Fruit fly (Drosophila melanogaster): ENCODE data around the gene CG46339.

The CG46339 gene

DNA sequence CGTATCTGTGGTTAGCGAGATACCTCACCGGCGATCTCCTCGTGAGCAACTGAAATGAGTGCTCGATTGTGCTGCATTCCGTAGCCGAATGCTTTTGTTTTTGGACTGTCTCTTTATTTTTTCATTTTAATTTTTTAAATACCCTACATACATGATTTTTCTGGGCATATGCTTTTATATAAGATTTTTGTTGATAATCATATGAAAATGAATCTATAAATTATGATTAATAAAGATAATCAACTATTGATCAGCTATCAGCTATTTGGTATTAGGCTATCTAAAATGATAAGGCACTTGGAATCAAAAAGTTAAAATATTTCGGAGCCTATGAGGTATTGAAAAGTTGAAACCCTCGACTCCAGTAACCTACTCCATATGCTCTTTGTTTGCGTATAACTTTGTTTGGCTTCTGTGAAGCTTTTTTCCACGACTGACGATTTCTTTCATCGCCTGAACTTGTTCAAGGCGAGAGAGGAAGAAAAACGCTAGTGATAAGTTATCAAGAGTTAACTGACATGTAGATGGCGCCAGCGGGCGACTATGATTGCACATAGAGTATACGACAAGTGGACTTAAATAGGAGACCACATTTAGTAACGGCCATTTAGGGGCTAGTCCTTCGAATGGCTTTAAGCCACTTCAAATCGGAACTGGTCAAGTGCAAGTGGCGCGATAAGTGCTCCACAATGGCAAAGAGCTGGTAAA is 74.4 kb downstream of the CG46339 start, which contains the start of gene CG31076 (continued):
- TF ChIP-seq CG8119 (GFP tag; IDR thresholded peaks at IDR 0.05): peak; percentile 34; the same call in 1 of the 3 replicates
- peak; percentile 53 for TF ChIP-seq CG3032 (tag; optimal IDR thresholded peaks at IDR 0.05)
- peak; percentile 64 for TF ChIP-seq CG10669 (GFP tag; optimal IDR thresholded peaks at IDR 0.05)
- TF ChIP-seq Sox14 (GFP tag; optimal IDR thresholded peaks at IDR 0.05): peak; percentile 77
- TF ChIP-seq Lpt (GFP tag; optimal IDR thresholded peaks at IDR 0.05): peak; percentile 26
- TF ChIP-seq Blimp-1 (GFP tag; optimal IDR thresholded peaks at IDR 0.05): peak; percentile 53
- TF ChIP-seq svp (GFP tag): peak; percentile 94
- TF ChIP-seq CG6163 (GFP tag; IDR thresholded peaks at IDR 0.05): no peak
- TF ChIP-seq CG8319 (GFP tag; optimal IDR thresholded peaks at IDR 0.05): peak; percentile 45
- peak; percentile 5 for TF ChIP-seq Sox15 (GFP tag; optimal IDR thresholded peaks at IDR 0.05)
- peak; percentile 50 for TF ChIP-seq Ets96B (tag; optimal IDR thresholded peaks at IDR 0.05)
- peak; percentile 43 for TF ChIP-seq pdm3 (GFP tag; optimal IDR thresholded peaks at IDR 0.05)
- peak; percentile 67 for TF ChIP-seq dsx (GFP tag; optimal IDR thresholded peaks at IDR 0.05; ENCODE audit: poor library complexity, severe bottlenecking)
- peak; percentile 54 for TF ChIP-seq Hr39 (GFP tag; optimal IDR thresholded peaks at IDR 0.05)
- peak; percentile 93 for TF ChIP-seq Eip78C (GFP tag)
- no peak for TF ChIP-seq CG4318 (GFP tag; optimal IDR thresholded peaks at IDR 0.05)
- TF ChIP-seq CG10631 (GFP tag; optimal IDR thresholded peaks at IDR 0.05): peak; percentile 32
- no peak for TF ChIP-seq CG11294 (GFP tag; IDR thresholded peaks at IDR 0.05)
- peak; percentile 47 for TF ChIP-seq spab (GFP tag; optimal IDR thresholded peaks at IDR 0.05)
- peak; percentile 36 for TF ChIP-seq OdsH (GFP tag; optimal IDR thresholded peaks at IDR 0.05)
- TF ChIP-seq fkh (GFP tag; optimal IDR thresholded peaks at IDR 0.05): peak; percentile 70
- no peak for TF ChIP-seq fd85E (GFP tag; optimal IDR thresholded peaks at IDR 0.05)
- peak; percentile 65 for TF ChIP-seq CG3919 (GFP tag; optimal IDR thresholded peaks at IDR 0.05)

- TF ChIP-seq fd59A (GFP tag; optimal IDR thresholded peaks at IDR 0.05) (no peak), Sox15 (GFP tag; optimal IDR thresholded peaks at IDR 0.05) (no peak), CG16779 (tag; optimal IDR thresholded peaks at IDR 0.05) (no peak), Hr39 (GFP tag; optimal IDR thresholded peaks at IDR 0.05) (no peak), vri (GFP tag; optimal IDR thresholded peaks at IDR 0.05) (no peak), Eip75B (GFP tag; optimal IDR thresholded peaks at IDR 0.05) (no peak), eg (GFP tag; IDR thresholded peaks at IDR 0.05) (no peak), dsx (GFP tag; optimal IDR thresholded peaks at IDR 0.05; ENCODE audit: poor library complexity, severe bottlenecking) (no peak), CG3919 (GFP tag; optimal IDR thresholded peaks at IDR 0.05) (no peak), Hr38 (GFP tag; optimal IDR thresholded peaks at IDR 0.05) (no peak), topi (GFP tag; optimal IDR thresholded peaks at IDR 0.05) (no peak), esn (GFP tag; optimal IDR thresholded peaks at IDR 0.05) (no peak), CG6163 (GFP tag; IDR thresholded peaks at IDR 0.05) (no peak), Eip93F (GFP tag; optimal IDR thresholded peaks at IDR 0.05) (no peak), CG8632 (GFP tag; optimal IDR thresholded peaks at IDR 0.05) (no peak)
Measured at dm6 chr3R:26994532-26994931, 79.0 kb downstream of the CG46339 start, which contains the start of gene TwdlC. TSS of gene TwdlC (plus strand) at chr3R:26994832.
